Fruit fly (Drosophila melanogaster) whole organism, embryonic: ENCODE data around the gene APC4.
A peak's percentile ranks its signal among the peaks of the same experiment; 100 is the strongest.

Experiments
- CG11696 ChIP-seq: fragments of 200-800 bp; sonication (Bioruptor generic); IDR thresholded peaks from 2 replicates; pipeline ENCODE4 v1.3.6; 2022; ENCODE audit warnings: missing biosample characterization, missing genetic modification characterization
- CG12769 ChIP-seq: fragments of 200-800 bp; sonication (Bioruptor generic); optimal IDR thresholded peaks from 2 replicates; lab custom pipeline; 2019; ENCODE audit warnings: missing biosample characterization, mild to moderate bottlenecking, missing genetic modification characterization, moderate library complexity
- CG13287 ChIP-seq: fragments of 200-800 bp; sonication (Bioruptor generic); IDR thresholded peaks from 2 replicates; pipeline ENCODE4 v1.3.6; 2022; ENCODE audit warnings: missing biosample characterization, missing genetic modification characterization; ENCODE audit not compliant: partially characterized antibody
- CG13296 ChIP-seq: fragments of 200-800 bp; sonication (Bioruptor generic); optimal IDR thresholded peaks from 3 replicates; lab custom pipeline; 2018; ENCODE audit warnings: missing biosample characterization, mild to moderate bottlenecking, missing genetic modification characterization
- CG13624 ChIP-seq: fragments of 200-800 bp; sonication (Bioruptor generic); optimal IDR thresholded peaks from 2 replicates; lab custom pipeline; 2016; ENCODE audit warnings: missing biosample characterization, missing genetic modification characterization
- CG15514 ChIP-seq: fragments of 200-800 bp; sonication (Bioruptor generic); optimal IDR thresholded peaks from 3 replicates; lab custom pipeline; 2017; ENCODE audit warnings: missing biosample characterization, missing genetic modification characterization, mild to moderate bottlenecking, moderate library complexity, missing genetic modification reagents
- CG15601 ChIP-seq: fragments of 200-800 bp; sonication (Bioruptor generic); optimal IDR thresholded peaks from 3 replicates; lab custom pipeline; 2019; ENCODE audit warnings: missing biosample characterization, mild to moderate bottlenecking, missing genetic modification characterization, moderate library complexity
- CG16779 ChIP-seq: fragments of 200-800 bp; sonication (Bioruptor generic); IDR thresholded peaks from 2 replicates; pipeline ENCODE4 v1.3.6; 2022; ENCODE audit warnings: missing biosample characterization, missing genetic modification characterization
- CG17186 ChIP-seq: fragments of 200-800 bp; sonication (Bioruptor generic); optimal IDR thresholded peaks from 3 replicates; lab custom pipeline; 2017; ENCODE audit warnings: missing biosample characterization, missing genetic modification reagents, missing genetic modification characterization
- CG18476 ChIP-seq: fragments of 200-800 bp; sonication (Bioruptor generic); optimal IDR thresholded peaks from 2 replicates; lab custom pipeline; 2016; ENCODE audit warnings: missing biosample characterization, mild to moderate bottlenecking, missing genetic modification characterization
- CG32532 ChIP-seq: fragments of 200-800 bp; sonication (Bioruptor generic); IDR thresholded peaks from 2 replicates; pipeline ENCODE4 v1.3.6; 2022; ENCODE audit warnings: missing biosample characterization, missing genetic modification characterization
- CG3281 ChIP-seq: fragments of 200-800 bp; sonication (Bioruptor generic); optimal IDR thresholded peaks from 3 replicates; lab custom pipeline; 2017; ENCODE audit warnings: missing biosample characterization, mild to moderate bottlenecking, missing genetic modification characterization
- CG4282 ChIP-seq: fragments of 200-800 bp; sonication (Bioruptor generic); optimal IDR thresholded peaks from 2 replicates; lab custom pipeline; 2016; ENCODE audit warnings: missing biosample characterization, missing genetic modification characterization
- CG6689 ChIP-seq: fragments of 200-800 bp; sonication (Bioruptor generic); IDR thresholded peaks from 2 replicates; pipeline ENCODE4 v1.3.6; 2022; ENCODE audit warnings: missing biosample characterization, missing genetic modification characterization
- CG7987 ChIP-seq: fragments of 200-800 bp; sonication (Bioruptor generic); optimal IDR thresholded peaks from 2 replicates; lab custom pipeline; 2018; ENCODE audit warnings: missing biosample characterization, mild to moderate bottlenecking, missing genetic modification characterization, moderate library complexity
- CG8924 ChIP-seq: fragments of 200-800 bp; optimal IDR thresholded peaks from 3 replicates; lab custom pipeline; 2019; ENCODE audit warnings: missing biosample characterization, mild to moderate bottlenecking, missing genetic modification characterization, moderate library complexity
- CG9437 ChIP-seq: fragments of 200-800 bp; sonication (Bioruptor generic); optimal IDR thresholded peaks from 2 replicates; lab custom pipeline; 2018; ENCODE audit warnings: missing biosample characterization, mild to moderate bottlenecking, missing genetic modification characterization
- Deaf1 ChIP-seq: fragments of 200-800 bp; optimal IDR thresholded peaks from 3 replicates; lab custom pipeline; 2019; ENCODE audit warnings: missing biosample characterization, mild to moderate bottlenecking, missing genetic modification characterization, moderate library complexity
- Dfd ChIP-seq, 2 experiments: fragments of >200 bp; optimal IDR thresholded peaks; 2 replicates each; lab custom pipeline; 2017; ENCODE audit warnings: missing biosample characterization in 2 of 2, missing genetic modification characterization in 2 of 2
- E2f2 ChIP-seq: fragments of 200-800 bp; sonication (Bioruptor generic); IDR thresholded peaks from 2 replicates; pipeline ENCODE4 v1.3.6; 2022; ENCODE audit warnings: missing biosample characterization, missing genetic modification characterization
- Fer1 ChIP-seq: fragments of 200-800 bp; sonication (Bioruptor generic); optimal IDR thresholded peaks from 2 replicates; lab custom pipeline; 2017; ENCODE audit warnings: missing biosample characterization, mild to moderate bottlenecking, missing genetic modification characterization
- Gug ChIP-seq: fragments of 200-800 bp; sonication (Bioruptor generic); IDR thresholded peaks from 4 replicates; pipeline ENCODE4 v1.3.6; 2022; ENCODE audit warnings: missing biosample characterization, missing genetic modification characterization
- H2.0 ChIP-seq: fragments of 200-800 bp; sonication (Bioruptor generic); IDR thresholded peaks from 2 replicates; pipeline ENCODE4 v1.3.6; 2022; ENCODE audit warnings: missing biosample characterization, missing genetic modification characterization
- HHEX ChIP-seq: fragments of 200-800 bp; sonication (Bioruptor generic); optimal IDR thresholded peaks from 3 replicates; lab custom pipeline; 2017; ENCODE audit warnings: missing biosample characterization, mild to moderate bottlenecking, missing genetic modification characterization, missing genetic modification reagents
- HLHmδ ChIP-seq: fragments of 200-800 bp; sonication (Bioruptor generic); optimal IDR thresholded peaks from 2 replicates; lab custom pipeline; 2018; ENCODE audit warnings: missing biosample characterization, mild to moderate bottlenecking, missing genetic modification characterization, moderate library complexity
- Hr78 ChIP-seq, 2 experiments: fragments of 200-800 bp in 1 of 2; fragments of >200 bp in 1 of 2; sonication (Bioruptor generic) in 1 of 2; optimal IDR thresholded peaks; 2 replicates each; lab custom pipeline; 2017 to 2019; ENCODE audit warnings: missing biosample characterization in 2 of 2, missing genetic modification characterization in 2 of 2, mild to moderate bottlenecking in 1 of 2, moderate library complexity in 1 of 2
- MTF-1 ChIP-seq: fragments of 200-800 bp; sonication (Bioruptor generic); optimal IDR thresholded peaks from 2 replicates; lab custom pipeline; 2018; ENCODE audit warnings: missing biosample characterization, mild to moderate bottlenecking, missing genetic modification characterization, borderline replicate concordance
- Med ChIP-seq: fragments of 200-800 bp; sonication (Bioruptor generic); peaks from one replicate; lab custom pipeline; 2016; ENCODE audit warnings: missing biosample characterization, missing genetic modification characterization, mild to moderate bottlenecking, inconsistent platforms, moderate library complexity
- PHDP ChIP-seq: fragments of 200-800 bp; sonication (Bioruptor generic); optimal IDR thresholded peaks from 3 replicates; lab custom pipeline; 2018; ENCODE audit warnings: missing biosample characterization, mild to moderate bottlenecking, missing genetic modification characterization, moderate library complexity
- Pdp1 ChIP-seq, 2 experiments: fragments of 200-800 bp; sonication (Bioruptor generic); optimal IDR thresholded peaks; 3 replicates each; lab custom pipeline; 2016; ENCODE audit warnings: missing biosample characterization in 2 of 2, missing genetic modification characterization in 2 of 2, mild to moderate bottlenecking in 1 of 2, moderate library complexity in 1 of 2
- Rfx ChIP-seq: fragments of 200-800 bp; sonication (Bioruptor generic); IDR thresholded peaks from 2 replicates; pipeline ENCODE4 v1.3.6; 2022; ENCODE audit warnings: missing biosample characterization, missing genetic modification characterization
- ap ChIP-seq: fragments of 200-800 bp; sonication (Bioruptor generic); IDR thresholded peaks from 2 replicates; pipeline ENCODE4 v1.3.6; 2022; ENCODE audit warnings: missing biosample characterization, missing genetic modification characterization
- caup ChIP-seq: fragments of 200-800 bp; sonication (Bioruptor generic); optimal IDR thresholded peaks from 3 replicates; lab custom pipeline; 2017; ENCODE audit warnings: missing biosample characterization, mild to moderate bottlenecking, missing genetic modification characterization, moderate library complexity; ENCODE audit not compliant: severe bottlenecking
- chinmo ChIP-seq: fragments of 200-800 bp; sonication (Bioruptor generic); IDR thresholded peaks from 4 replicates; pipeline ENCODE4 v1.3.6; 2022; ENCODE audit warnings: missing biosample characterization, missing genetic modification characterization; ENCODE audit not compliant: partially characterized antibody
- ftz-f1 ChIP-seq: fragments of 200-800 bp; sonication (Bioruptor generic); optimal IDR thresholded peaks from 2 replicates; lab custom pipeline; 2016; ENCODE audit warnings: missing biosample characterization, missing genetic modification characterization
- grn ChIP-seq: fragments of 200-800 bp; sonication (Bioruptor generic); optimal IDR thresholded peaks from 3 replicates; lab custom pipeline; 2017; ENCODE audit warnings: missing biosample characterization, missing genetic modification characterization
- lab ChIP-seq: fragments of 200-800 bp; sonication (Bioruptor generic); optimal IDR thresholded peaks from 3 replicates; lab custom pipeline; 2017; ENCODE audit warnings: missing biosample characterization, missing genetic modification characterization, mild to moderate bottlenecking, moderate library complexity, missing genetic modification reagents
- lilli ChIP-seq: fragments of 200-800 bp; sonication (Bioruptor generic); optimal IDR thresholded peaks from 3 replicates; lab custom pipeline; 2016; ENCODE audit warnings: missing biosample characterization, missing genetic modification characterization
- lola ChIP-seq, 3 experiments: fragments of >200 bp in 2 of 3; fragments of 200-800 bp in 1 of 3; sonication (Bioruptor generic) in 1 of 3; optimal IDR thresholded peaks; 2 replicates each; lab custom pipeline; 2017 to 2019; ENCODE audit warnings: missing biosample characterization in 3 of 3, missing genetic modification characterization in 3 of 3, mild to moderate bottlenecking in 1 of 3, moderate library complexity in 1 of 3
- nom ChIP-seq: fragments of 200-800 bp; sonication (Bioruptor generic); optimal IDR thresholded peaks from 2 replicates; lab custom pipeline; 2017; ENCODE audit warnings: missing biosample characterization, missing genetic modification characterization, mild to moderate bottlenecking, moderate library complexity, missing genetic modification reagents
- oc ChIP-seq: fragments of 200-800 bp; sonication (Bioruptor generic); optimal IDR thresholded peaks from 2 replicates; lab custom pipeline; 2018; ENCODE audit warnings: missing biosample characterization, mild to moderate bottlenecking, missing genetic modification characterization, moderate library complexity
- otp ChIP-seq: fragments of 200-800 bp; sonication (Bioruptor generic); IDR thresholded peaks from 3 replicates; pipeline ENCODE4, ENCODE4 v1.3.6; 2022; ENCODE audit warnings: missing biosample characterization, missing genetic modification characterization
- ro ChIP-seq: fragments of 200-800 bp; sonication (Bioruptor generic); IDR thresholded peaks from 2 replicates; pipeline ENCODE4 v1.3.6; 2022; ENCODE audit warnings: missing biosample characterization, missing genetic modification characterization
- sens ChIP-seq: fragments of 200-800 bp; sonication (Bioruptor generic); peaks from one replicate; lab custom pipeline; 2016; ENCODE audit warnings: missing biosample characterization, missing genetic modification characterization
- sob ChIP-seq: fragments of 200-800 bp; sonication (Bioruptor generic); IDR thresholded peaks from 2 replicates; pipeline ENCODE4 v1.3.6; 2022; ENCODE audit warnings: missing biosample characterization, missing genetic modification characterization
- sqz ChIP-seq: fragments of 200-800 bp; sonication (Bioruptor generic); optimal IDR thresholded peaks from 3 replicates; lab custom pipeline; 2018; ENCODE audit warnings: missing biosample characterization, mild to moderate bottlenecking, missing genetic modification characterization
- sr ChIP-seq: fragments of 200-800 bp; sonication (Bioruptor generic); IDR thresholded peaks from 3 replicates; pipeline ENCODE4 v1.3.6; 2022; ENCODE audit warnings: missing biosample characterization, missing genetic modification characterization
- vvl ChIP-seq: fragments of 200-800 bp; sonication (Bioruptor generic); IDR thresholded peaks from 2 replicates; pipeline ENCODE4 v1.3.6; 2022; ENCODE audit warnings: missing biosample characterization, missing genetic modification characterization

APC4 gene

dm6 chrX:9077558-9077957, 5.2 kb upstream of the APC4 start:
- TF ChIP-seq sqz (GFP tag; lab: Kevin White, UChicago): peak; percentile 64
- no peak for TF ChIP-seq CG11696
- TF ChIP-seq H2.0 (GFP tag; lab: Robert Waterston, UW): no peak
- TF ChIP-seq otp: no peak
- no peak for TF ChIP-seq sr
- no peak for TF ChIP-seq Dfd (GFP tag; optimal IDR thresholded peaks at IDR 0.05; lab: Kevin White, UChicago)
- TF ChIP-seq lilli (GFP tag; lab: Kevin White, UChicago): no peak
- no peak for TF ChIP-seq PHDP
- no peak for TF ChIP-seq ro (GFP tag; lab: Robert Waterston, UW)
- peak in 1 of 2 experiments; percentile 23 for TF ChIP-seq Hr78 (GFP tag; optimal IDR thresholded peaks at IDR 0.05; lab: Kevin White, UChicago)
- peak; percentile 82 for TF ChIP-seq nom (GFP tag; lab: Kevin White, UChicago)
- TF ChIP-seq CG13624 (GFP tag; lab: Kevin White, UChicago): peak; percentile 21

- no peak for TF ChIP-seq CG9437 (GFP tag; lab: Kevin White, UChicago)
- TF ChIP-seq Pdp1 (GFP tag; optimal IDR thresholded peaks at IDR 0.05; lab: Kevin White, UChicago): peak in 1 of 2 experiments; percentile 12
- no peak for TF ChIP-seq oc (tag; lab: Kevin White, UChicago)
- TF ChIP-seq CG13287 (GFP tag; lab: Robert Waterston, UW): peak; percentile 31; the same call in 1 of the 2 replicates
- peak; percentile 53 for TF ChIP-seq CG7987 (GFP tag; lab: Kevin White, UChicago)
- peak; percentile 59 for TF ChIP-seq HLHmδ
- peak; percentile 29 for TF ChIP-seq caup (GFP tag; lab: Kevin White, UChicago)
- TF ChIP-seq vvl (GFP tag; lab: Robert Waterston, UW): peak; percentile 58; the same call in 1 of the 2 replicates
- peak; percentile 8 for TF ChIP-seq CG18476 (GFP tag; lab: Kevin White, UChicago)
- TF ChIP-seq CG17186 (GFP tag; lab: Kevin White, UChicago): no peak
- peak; percentile 57; the same call in 2 of the 4 replicates for TF ChIP-seq chinmo (GFP tag; lab: Robert Waterston, UW)
- peak; percentile 15 for TF ChIP-seq CG8924 (tag; lab: Kevin White, UChicago)
- TF ChIP-seq CG12769 (tag; lab: Kevin White, UChicago): peak; percentile 72
- TF ChIP-seq E2f2 (GFP tag; lab: Robert Waterston, UW): 0 out of 2 replicates have a peak, but pooled peaks have one; percentile 7
- peak; percentile 63 for TF ChIP-seq sens (GFP tag; lab: Kevin White, UChicago)
- TF ChIP-seq CG16779: 0 out of 2 replicates have a peak, but pooled peaks have one; percentile 40
- TF ChIP-seq CG15514 (GFP tag; lab: Kevin White, UChicago): peak; percentile 34
- 0 out of 2 replicates have a peak, but pooled peaks have one; percentile 8 for TF ChIP-seq sob (GFP tag; lab: Robert Waterston, UW)
- TF ChIP-seq CG3281 (GFP tag; lab: Kevin White, UChicago): peak; percentile 38
- peak; percentile 13 for TF ChIP-seq Deaf1 (tag; lab: Kevin White, UChicago)
- TF ChIP-seq nom (GFP tag; lab: Kevin White, UChicago): peak; percentile 81
- peak; percentile 30; the same call in 1 of the 2 replicates for TF ChIP-seq ap (GFP tag; lab: Robert Waterston, UW)
- no peak for TF ChIP-seq Gug (GFP tag; lab: Robert Waterston, UW)
- TF ChIP-seq CG15601 (tag; lab: Kevin White, UChicago): peak; percentile 11
- peak; percentile 32 for TF ChIP-seq Fer1 (GFP tag; lab: Kevin White, UChicago)
- no peak for TF ChIP-seq CG4282 (GFP tag; lab: Kevin White, UChicago)
- peak; percentile 34 for TF ChIP-seq CG13296
- TF ChIP-seq Med (GFP tag; lab: Kevin White, UChicago): peak; percentile 88
- TF ChIP-seq lola (GFP tag; optimal IDR thresholded peaks at IDR 0.05; lab: Kevin White, UChicago): no peak
- TF ChIP-seq CG6689 (GFP tag; lab: Robert Waterston, UW): no peak
- TF ChIP-seq MTF-1: peak; percentile 32
- peak; percentile 44; the same call in 1 of the 2 replicates for TF ChIP-seq CG32532 (GFP tag; lab: Robert Waterston, UW)
- TF ChIP-seq grn: no peak
- peak; percentile 41; the same call in 1 of the 2 replicates for TF ChIP-seq Rfx (GFP tag; lab: Robert Waterston, UW)
- TF ChIP-seq ftz-f1 (GFP tag; lab: Kevin White, UChicago): peak; percentile 16
- TF ChIP-seq HHEX: peak; percentile 2
- peak; percentile 60 for TF ChIP-seq lab (GFP tag; lab: Kevin White, UChicago)
Measured at dm6 chrX:9078263-9078662, 4.5 kb upstream of the APC4 start, which contains the start of gene CG44325. Gene CG44325, minus strand, starts transcription at chrX:9078499.
